Fruit fly (Drosophila melanogaster) whole organism, prepupa: ENCODE results near the gene Pak3.

Experiments used
- CG11762 ChIP-seq: fragments of 200-800 bp; sonication (Bioruptor generic); optimal IDR thresholded peaks from 3 replicates; lab custom pipeline; 2016; ENCODE audit warnings: missing biosample characterization, missing genetic modification characterization; ENCODE audit not compliant: insufficient read depth
- CG11902 ChIP-seq: fragments of 200-800 bp; sonication (Bioruptor generic); optimal IDR thresholded peaks from 3 replicates; lab custom pipeline; 2016; ENCODE audit warnings: missing biosample characterization, missing genetic modification characterization
- CG4318 ChIP-seq: fragments of 200-800 bp; sonication (Bioruptor generic); optimal IDR thresholded peaks from 3 replicates; lab custom pipeline; 2017; ENCODE audit warnings: missing biosample characterization, mild to moderate bottlenecking, missing genetic modification characterization
- acj6 ChIP-seq: fragments of 200-800 bp; sonication (Bioruptor generic); optimal IDR thresholded peaks from 3 replicates; lab custom pipeline; 2016; ENCODE audit warnings: missing biosample characterization, missing genetic modification characterization
- dac ChIP-seq: fragments of 200-800 bp; sonication (Bioruptor generic); optimal IDR thresholded peaks from 2 replicates; lab custom pipeline; 2017; ENCODE audit warnings: missing biosample characterization, mild to moderate bottlenecking, missing genetic modification characterization
- dsx ChIP-seq: fragments of 200-800 bp; optimal IDR thresholded peaks from 3 replicates; lab custom pipeline; 2019; ENCODE audit warnings: missing biosample characterization, mild to moderate bottlenecking, missing genetic modification characterization, moderate library complexity; ENCODE audit not compliant: poor library complexity, severe bottlenecking

DNA sequence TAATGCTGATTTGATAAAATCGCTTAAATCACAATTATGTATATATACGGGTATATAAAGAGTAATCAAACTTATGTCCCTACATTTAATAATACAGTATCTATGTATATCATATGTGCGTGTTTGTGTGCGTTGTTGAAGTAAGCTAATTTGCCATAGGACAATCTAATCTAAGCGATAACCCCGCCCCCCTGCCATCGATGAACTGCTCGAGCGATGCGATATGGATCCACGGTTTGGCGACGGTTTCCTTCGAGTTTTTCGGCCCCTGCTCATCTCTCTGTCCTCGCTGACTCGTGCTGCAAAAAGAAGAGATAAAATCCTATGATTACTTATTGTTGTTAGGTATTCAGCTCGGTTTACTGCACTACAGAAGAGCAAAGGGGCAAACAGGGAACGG lies 6.8 kb downstream of the Pak3 start:
- no peak for TF ChIP-seq CG11762 (GFP tag; lab: Kevin White, UChicago)
- no peak for TF ChIP-seq dsx (GFP tag; lab: Kevin White, UChicago)
- no peak for TF ChIP-seq CG4318
- no peak for TF ChIP-seq acj6 (GFP tag; lab: Kevin White, UChicago)
- no peak for TF ChIP-seq CG11902 (GFP tag; lab: Kevin White, UChicago)
- no peak for TF ChIP-seq dac (GFP tag; lab: Kevin White, UChicago)
